Worm (Caenorhabditis elegans) whole organism, L4 larva: ENCODE measurements around the gene F52E10.4.

ENCODE experiments used
- F26F4.8 ChIP-seq: fragments of 200-800 bp; sonication (Bioruptor generic); conservative IDR thresholded peaks from 2 replicates; pipeline ENCODE4 v1.3.6; 2022; ENCODE audit warnings: missing genetic modification characterization, missing compliant biosample characterization
- F37D6.2 ChIP-seq: sonication (generic microtip); optimal IDR thresholded peaks from 2 replicates; lab custom pipeline; 2016; ENCODE audit warnings: mild to moderate bottlenecking, missing genetic modification characterization, missing compliant biosample characterization
- F44E2.7 ChIP-seq: fragments of 200-800 bp; sonication (Bioruptor generic); IDR thresholded peaks from 2 replicates; pipeline ENCODE4 v2.1.2; 2022; ENCODE audit warnings: missing genetic modification characterization, missing compliant biosample characterization
- F49E8.2 ChIP-seq: sonication (generic microtip); optimal IDR thresholded peaks from 2 replicates; lab custom pipeline; 2016; ENCODE audit warnings: missing compliant biosample characterization, mild to moderate bottlenecking, missing genetic modification characterization, borderline replicate concordance
- T26A8.4 ChIP-seq: fragments of 200-800 bp; sonication (Bioruptor generic); IDR thresholded peaks from 2 replicates; pipeline ENCODE4 v1.3.6; 2022; ENCODE audit warnings: missing genetic modification characterization, missing compliant biosample characterization
- ZK337.2 ChIP-seq: fragments of 200-800 bp; sonication (Bioruptor generic); IDR thresholded peaks from 2 replicates; pipeline ENCODE4 v1.3.6; 2022; ENCODE audit warnings: missing genetic modification reagents, missing genetic modification characterization, missing compliant biosample characterization
- ZK546.5 ChIP-seq, 2 experiments: sonication (generic microtip); optimal IDR thresholded peaks; 2 replicates each; lab custom pipeline; 2017; ENCODE audit warnings: missing biosample characterization in 2 of 2, missing genetic modification characterization in 2 of 2
- aha-1 ChIP-seq: fragments of 150-350 bp; peaks from one replicate; lab custom pipeline; 2014; ENCODE audit warnings: missing biosample characterization, missing genetic modification characterization
- arid-1 ChIP-seq: fragments of 200-800 bp; sonication (Bioruptor generic); conservative IDR thresholded peaks from 2 replicates; pipeline ENCODE4 v1.3.6; 2022; ENCODE audit warnings: missing genetic modification reagents, missing genetic modification characterization, missing compliant biosample characterization
- ctbp-1 ChIP-seq: fragments of 200-800 bp; sonication (Bioruptor generic); IDR thresholded peaks from 2 replicates; pipeline ENCODE4 v1.3.6; 2022; ENCODE audit warnings: missing genetic modification reagents, missing genetic modification characterization, missing compliant biosample characterization
- daf-19 ChIP-seq: fragments of 200-800 bp; sonication (Bioruptor generic); conservative IDR thresholded peaks from 2 replicates; pipeline ENCODE4 v1.3.6; 2022; ENCODE audit warnings: missing genetic modification characterization, missing compliant biosample characterization
- daf-8 ChIP-seq: fragments of 200-800 bp; sonication (Bioruptor generic); IDR thresholded peaks from 2 replicates; pipeline ENCODE4 v1.3.6; 2022; ENCODE audit warnings: missing genetic modification characterization, missing compliant biosample characterization
- dmd-8 ChIP-seq: fragments of 200-800 bp; sonication (Bioruptor generic); IDR thresholded peaks from 2 replicates; pipeline ENCODE4 v1.3.6; 2022; ENCODE audit warnings: missing genetic modification characterization, missing compliant biosample characterization
- dpl-1 ChIP-seq: fragments of 150-350 bp; optimal IDR thresholded peaks from 2 replicates; lab custom pipeline; 2014; ENCODE audit warnings: missing biosample characterization, missing genetic modification reagents, missing genetic modification characterization
- duxl-1 ChIP-seq: sonication (generic microtip); optimal IDR thresholded peaks from 2 replicates; lab custom pipeline; 2016; ENCODE audit warnings: mild to moderate bottlenecking, missing genetic modification characterization, moderate library complexity, missing compliant biosample characterization; ENCODE audit not compliant: poor library complexity
- dve-1 ChIP-seq: sonication (generic microtip); optimal IDR thresholded peaks from 2 replicates; lab custom pipeline; 2017; ENCODE audit warnings: antibody characterized with exemption, mild to moderate bottlenecking, missing genetic modification characterization, missing compliant biosample characterization; ENCODE audit not compliant: insufficient read depth
- egl-43 ChIP-seq: fragments of 200-800 bp; sonication (Bioruptor generic); IDR thresholded peaks from 2 replicates; pipeline ENCODE4 v1.3.6; 2022; ENCODE audit warnings: missing genetic modification reagents, missing genetic modification characterization, missing compliant biosample characterization
- fos-1 ChIP-seq: fragments of 150-350 bp; optimal IDR thresholded peaks from 2 replicates; lab custom pipeline; 2014; ENCODE audit warnings: missing biosample characterization, missing genetic modification characterization
- gei-8 ChIP-seq: fragments of 200-800 bp; sonication (Bioruptor generic); optimal IDR thresholded peaks from 2 replicates; lab custom pipeline; 2018; ENCODE audit warnings: mild to moderate bottlenecking, missing genetic modification characterization, missing compliant biosample characterization
- hif-1 ChIP-seq, 2 experiments: sonication (generic microtip); optimal IDR thresholded peaks; 2 replicates each; lab custom pipeline; 2016 to 2017; ENCODE audit warnings: missing compliant biosample characterization in 2 of 2, missing genetic modification characterization in 2 of 2, missing genetic modification reagents in 2 of 2, missing genotype in 2 of 2, mild to moderate bottlenecking in 1 of 2
- hmg-1.1 ChIP-seq: fragments of 200-800 bp; sonication (Bioruptor generic); IDR thresholded peaks from 2 replicates; pipeline ENCODE4 v1.3.6; 2022; ENCODE audit warnings: missing genetic modification reagents, missing genetic modification characterization, missing compliant biosample characterization
- lim-7 ChIP-seq: fragments of 200-800 bp; sonication (Bioruptor generic); IDR thresholded peaks from 2 replicates; pipeline ENCODE4 v1.3.6; 2022; ENCODE audit warnings: missing genetic modification characterization, missing compliant biosample characterization
- lin-13 ChIP-seq: fragments of 150-350 bp; optimal IDR thresholded peaks from 2 replicates; lab custom pipeline; 2014; ENCODE audit warnings: missing biosample characterization, missing genetic modification reagents, missing genetic modification characterization
- lir-3 ChIP-seq: sonication (generic microtip); optimal IDR thresholded peaks from 2 replicates; lab custom pipeline; 2016; ENCODE audit warnings: mild to moderate bottlenecking, missing genetic modification characterization, missing compliant biosample characterization
- madf-5 ChIP-seq, 2 experiments: fragments of 200-800 bp; sonication (Bioruptor generic); IDR thresholded peaks; 2 replicates each; pipeline ENCODE4 v1.3.6; 2022; ENCODE audit warnings: missing compliant biosample characterization in 2 of 2, missing genetic modification characterization in 2 of 2
- madf-9 ChIP-seq: fragments of 200-800 bp; sonication (Bioruptor generic); conservative IDR thresholded peaks from 2 replicates; pipeline ENCODE4 v1.3.6; 2022; ENCODE audit warnings: missing genetic modification reagents, missing genetic modification characterization, missing compliant biosample characterization
- mep-1 ChIP-seq: fragments of 150-350 bp; sonication (generic microtip); optimal IDR thresholded peaks from 3 replicates; lab custom pipeline; 2014; ENCODE audit warnings: missing biosample characterization, missing genetic modification characterization
- mes-2 ChIP-seq: sonication (generic microtip); optimal IDR thresholded peaks from 2 replicates; lab custom pipeline; 2016; ENCODE audit warnings: missing genotype, mild to moderate bottlenecking, missing genetic modification characterization, missing compliant biosample characterization; ENCODE audit not compliant: poor library complexity, severe bottlenecking
- mxl-3 ChIP-seq: fragments of 200-800 bp; sonication (Bioruptor generic); optimal IDR thresholded peaks from 2 replicates; lab custom pipeline; 2018; ENCODE audit warnings: mild to moderate bottlenecking, missing genetic modification characterization, missing compliant biosample characterization
- nhr-102 ChIP-seq: sonication (generic microtip); optimal IDR thresholded peaks from 2 replicates; lab custom pipeline; 2016; ENCODE audit warnings: mild to moderate bottlenecking, missing genetic modification characterization, moderate library complexity, missing compliant biosample characterization
- nhr-28 ChIP-seq: fragments of 150-350 bp; optimal IDR thresholded peaks from 2 replicates; lab custom pipeline; 2014; ENCODE audit warnings: missing biosample characterization, missing genetic modification characterization
- nhr-41 ChIP-seq: fragments of 200-800 bp; sonication (Bioruptor generic); IDR thresholded peaks from 2 replicates; pipeline ENCODE4 v1.3.6; 2022; ENCODE audit warnings: missing genetic modification reagents, missing genetic modification characterization, missing compliant biosample characterization
- nhr-48 ChIP-seq: sonication (generic microtip); optimal IDR thresholded peaks from 2 replicates; lab custom pipeline; 2016; ENCODE audit warnings: mild to moderate bottlenecking, missing genetic modification characterization, missing compliant biosample characterization
- nhr-6 ChIP-seq: fragments of 150-350 bp; optimal IDR thresholded peaks from 2 replicates; lab custom pipeline; 2014; ENCODE audit warnings: missing biosample characterization, missing genetic modification characterization
- pha-4 ChIP-seq, 2 experiments: fragments of 150-350 bp in 1 of 2; fragments of 200-800 bp in 1 of 2; sonication (Bioruptor generic) in 1 of 2; IDR thresholded peaks in 1 of 2; optimal IDR thresholded peaks in 1 of 2; 2 replicates each; pipeline versions ENCODE4 v1.3.6 to Lab custom; 2014 to 2022; ENCODE audit warnings: missing genetic modification characterization in 2 of 2, missing genetic modification reagents in 2 of 2, missing biosample characterization in 1 of 2, missing compliant biosample characterization in 1 of 2
- rbr-2 ChIP-seq: sonication (generic microtip); optimal IDR thresholded peaks from 2 replicates; lab custom pipeline; 2016; ENCODE audit warnings: missing genotype, missing genetic modification characterization, missing compliant biosample characterization
- saeg-2 ChIP-seq: fragments of 200-800 bp; sonication (Bioruptor generic); IDR thresholded peaks from 2 replicates; pipeline ENCODE4 v1.3.6; 2022; ENCODE audit warnings: missing genetic modification reagents, missing genetic modification characterization, missing compliant biosample characterization
- snpc-1.2 ChIP-seq: fragments of 200-800 bp; sonication (Bioruptor generic); IDR thresholded peaks from 2 replicates; pipeline ENCODE4 v1.3.6; 2022; ENCODE audit warnings: missing genetic modification reagents, missing genetic modification characterization, missing compliant biosample characterization
- snpc-4 ChIP-seq: fragments of 150-350 bp; optimal IDR thresholded peaks from 2 replicates; lab custom pipeline; 2014; ENCODE audit warnings: missing biosample characterization, missing genetic modification characterization
- tra-1 ChIP-seq: fragments of 200-800 bp; sonication (Bioruptor generic); IDR thresholded peaks from 2 replicates; pipeline ENCODE4 v1.3.6; 2022; ENCODE audit warnings: missing genetic modification reagents, missing genetic modification characterization, missing compliant biosample characterization
- unc-130 ChIP-seq: sonication (generic microtip); optimal IDR thresholded peaks from 2 replicates; lab custom pipeline; 2016; ENCODE audit warnings: missing genetic modification reagents, missing genetic modification characterization, missing compliant biosample characterization
- unc-39 ChIP-seq: sonication (generic microtip); optimal IDR thresholded peaks from 2 replicates; lab custom pipeline; 2017; ENCODE audit warnings: missing biosample characterization, missing genetic modification characterization
- vab-7 ChIP-seq: fragments of 200-800 bp; sonication (Bioruptor generic); IDR thresholded peaks from 2 replicates; pipeline ENCODE4 v1.3.6; 2022; ENCODE audit warnings: missing genetic modification reagents, missing genetic modification characterization, missing compliant biosample characterization
- zag-1 ChIP-seq: fragments of 150-350 bp; optimal IDR thresholded peaks from 2 replicates; lab custom pipeline; 2014; ENCODE audit warnings: missing biosample characterization, missing genetic modification characterization
- zfp-3 ChIP-seq: fragments of 200-800 bp; sonication (Bioruptor generic); conservative IDR thresholded peaks from 2 replicates; pipeline ENCODE4 v1.3.6; 2022; ENCODE audit warnings: missing genetic modification reagents, missing genetic modification characterization, missing compliant biosample characterization
- ztf-7 ChIP-seq: fragments of 150-350 bp; optimal IDR thresholded peaks from 2 replicates; lab custom pipeline; 2014; ENCODE audit warnings: missing biosample characterization, missing genetic modification characterization

Gene F52E10.4

ce11 chrX:16271147-16271546 lies 21.7 kb downstream of the F52E10.4 start (continued):
- TF ChIP-seq zag-1 (tag; lab: Kevin White, UChicago), result no peak
- TF ChIP-seq mes-2, result peak; percentile 65
- peak; percentile 35 for TF ChIP-seq rbr-2 (tag; lab: Kevin White, UChicago)
- peak; percentile 53 for TF ChIP-seq gei-8 (GFP tag; lab: Kevin White, UChicago)
- TF ChIP-seq dpl-1 (GFP tag; lab: Kevin White, UChicago), result peak; percentile 4
- no peak for TF ChIP-seq nhr-6 (tag; lab: Kevin White, UChicago)
- peak; percentile 86 for TF ChIP-seq vab-7 (GFP tag; lab: Robert Waterston, UW)
- TF ChIP-seq hif-1 (tag; optimal IDR thresholded peaks at IDR 0.05; lab: Kevin White, UChicago), result peak in 1 of 2 experiments; percentile 4
- TF ChIP-seq F26F4.8 (GFP tag; lab: Robert Waterston, UW), result peak; percentile 68; the same call in 1 of the 2 replicates
- TF ChIP-seq mep-1 (tag; lab: Kevin White, UChicago), result no peak
- TF ChIP-seq unc-130, result no peak
- TF ChIP-seq tra-1 (GFP tag; lab: Robert Waterston, UW), result peak; percentile 53; the same call in 1 of the 2 replicates
- no peak for TF ChIP-seq mxl-3 (GFP tag; lab: Kevin White, UChicago)
- peak; percentile 18 for TF ChIP-seq ztf-7 (tag; lab: Kevin White, UChicago)
- peak; percentile 46; the same call in 1 of the 2 replicates for TF ChIP-seq ZK337.2 (GFP tag; lab: Robert Waterston, UW)
- 0 out of 2 replicates have a peak, but pooled peaks have one; percentile 53 for TF ChIP-seq zfp-3 (GFP tag; lab: Robert Waterston, UW)
- no peak for TF ChIP-seq unc-39
- peak in 1 of 2 experiments; percentile 73; a peak in 1 of 4 replicates for TF ChIP-seq madf-5 (GFP tag; IDR thresholded peaks at IDR 0.05; lab: Robert Waterston, UW)
- TF ChIP-seq fos-1 (tag; lab: Kevin White, UChicago), result no peak
- TF ChIP-seq saeg-2 (GFP tag; lab: Robert Waterston, UW), result peak; percentile 52; the same call in 1 of the 2 replicates
- TF ChIP-seq lin-13 (GFP tag; lab: Kevin White, UChicago), result peak; percentile 42
- peak; percentile 53 for TF ChIP-seq duxl-1
- TF ChIP-seq ZK546.5 (tag; optimal IDR thresholded peaks at IDR 0.05; lab: Kevin White, UChicago), result no peak
- TF ChIP-seq pha-4 (GFP tag; IDR thresholded peaks at IDR 0.05; lab: Robert Waterston, UW), result peak; percentile 79; the same call in 1 of the 2 replicates
- TF ChIP-seq pha-4 (tag; optimal IDR thresholded peaks at IDR 0.05; lab: Kevin White, UChicago), result no peak
- peak; percentile 70; the same call in 1 of the 2 replicates for TF ChIP-seq dmd-8
- TF ChIP-seq arid-1 (GFP tag; lab: Robert Waterston, UW), result peak; percentile 80
- TF ChIP-seq F37D6.2, result peak; percentile 11
- peak; percentile 63; the same call in 1 of the 2 replicates for TF ChIP-seq hmg-1.1 (GFP tag; lab: Robert Waterston, UW)
- no peak for TF ChIP-seq snpc-4 (tag; lab: Kevin White, UChicago)
- TF ChIP-seq nhr-28 (tag; lab: Kevin White, UChicago), result peak; percentile 27
- peak; percentile 61 for TF ChIP-seq aha-1 (tag; lab: Kevin White, UChicago)
- TF ChIP-seq daf-19 (GFP tag; lab: Robert Waterston, UW), result 0 out of 2 replicates have a peak, but pooled peaks have one; percentile 61
- TF ChIP-seq F49E8.2, result peak; percentile 15
- TF ChIP-seq nhr-41 (GFP tag; lab: Robert Waterston, UW), result peak; percentile 34; the same call in 1 of the 2 replicates
- peak; percentile 75 for TF ChIP-seq snpc-1.2 (GFP tag; lab: Robert Waterston, UW)
- peak; percentile 63 for TF ChIP-seq ctbp-1 (GFP tag; lab: Robert Waterston, UW)
- 0 out of 2 replicates have a peak, but pooled peaks have one; percentile 34 for TF ChIP-seq F44E2.7 (GFP tag; lab: Robert Waterston, UW)
- peak; percentile 27 for TF ChIP-seq nhr-102 (tag; lab: Kevin White, UChicago)
- TF ChIP-seq dve-1, result peak; percentile 65
- TF ChIP-seq nhr-48 (tag; lab: Kevin White, UChicago), result peak; percentile 33
- no peak for TF ChIP-seq daf-8
- peak; percentile 83 for TF ChIP-seq egl-43 (GFP tag; lab: Robert Waterston, UW)
- peak; percentile 45; the same call in 1 of the 2 replicates for TF ChIP-seq T26A8.4 (GFP tag; lab: Robert Waterston, UW)
- TF ChIP-seq lim-7 (GFP tag; lab: Robert Waterston, UW), result peak; percentile 86
- TF ChIP-seq madf-9 (GFP tag; lab: Robert Waterston, UW), result peak; percentile 47; the same call in 1 of the 2 replicates
- peak; percentile 49 for TF ChIP-seq lir-3 (tag; lab: Kevin White, UChicago)
